Fruit fly (Drosophila melanogaster) whole organism: ENCODE measurements around the gene amos.

ENCODE experiments used
- CG8478 ChIP-seq: fragments of >200 bp; optimal IDR thresholded peaks from 2 replicates; lab custom pipeline; 2018; ENCODE audit warnings: inconsistent platforms
- EcR ChIP-seq, 2 experiments: fragments of >200 bp; optimal IDR thresholded peaks; 2 replicates each; lab custom pipeline; 2017; ENCODE audit warnings: missing biosample characterization in 2 of 2, missing genetic modification characterization in 2 of 2, missing genetic modification reagents in 2 of 2
- pan ChIP-seq: fragments of >200 bp; optimal IDR thresholded peaks from 2 replicates; lab custom pipeline; 2017
- psq ChIP-seq: fragments of >200 bp; optimal IDR thresholded peaks from 2 replicates; lab custom pipeline; 2017
- usp ChIP-seq: fragments of >200 bp; optimal IDR thresholded peaks from 2 replicates; lab custom pipeline; 2017; ENCODE audit warnings: missing biosample characterization, missing genetic modification characterization, mixed read lengths

DNA sequence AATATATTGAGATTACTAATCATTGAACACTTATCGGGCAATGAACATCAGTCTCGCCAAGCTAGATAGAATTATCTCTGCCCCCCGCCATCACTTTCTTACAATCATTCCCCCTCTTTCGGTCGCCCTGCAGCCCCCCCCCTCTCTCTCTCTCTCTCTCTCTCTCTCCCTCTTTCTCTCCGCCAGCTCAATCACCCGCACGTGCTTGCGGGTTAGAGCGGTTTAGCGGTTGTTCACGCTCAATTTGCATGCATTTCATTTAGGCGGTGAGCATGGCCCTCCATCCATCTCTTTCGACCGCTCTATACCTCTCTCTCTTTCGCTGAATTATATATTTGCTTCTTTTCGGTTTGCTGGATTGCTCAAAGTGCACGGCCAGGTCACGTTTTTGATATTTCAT, 32.4 kb upstream of the amos start:
- no peak for TF ChIP-seq CG8478
- peak in 1 of 2 experiments; percentile 8 for TF ChIP-seq EcR (GFP tag; optimal IDR thresholded peaks at IDR 0.05; lab: Kevin White, UChicago)
- TF ChIP-seq usp (GFP tag; lab: Kevin White, UChicago): no peak
- no peak for TF ChIP-seq pan (lab: Kevin White, UChicago)
- TF ChIP-seq psq (lab: Kevin White, UChicago): no peak
